Comparison of ENCODE assay signal across 2 fruit fly cellular contexts in the genomic region with DNA sequence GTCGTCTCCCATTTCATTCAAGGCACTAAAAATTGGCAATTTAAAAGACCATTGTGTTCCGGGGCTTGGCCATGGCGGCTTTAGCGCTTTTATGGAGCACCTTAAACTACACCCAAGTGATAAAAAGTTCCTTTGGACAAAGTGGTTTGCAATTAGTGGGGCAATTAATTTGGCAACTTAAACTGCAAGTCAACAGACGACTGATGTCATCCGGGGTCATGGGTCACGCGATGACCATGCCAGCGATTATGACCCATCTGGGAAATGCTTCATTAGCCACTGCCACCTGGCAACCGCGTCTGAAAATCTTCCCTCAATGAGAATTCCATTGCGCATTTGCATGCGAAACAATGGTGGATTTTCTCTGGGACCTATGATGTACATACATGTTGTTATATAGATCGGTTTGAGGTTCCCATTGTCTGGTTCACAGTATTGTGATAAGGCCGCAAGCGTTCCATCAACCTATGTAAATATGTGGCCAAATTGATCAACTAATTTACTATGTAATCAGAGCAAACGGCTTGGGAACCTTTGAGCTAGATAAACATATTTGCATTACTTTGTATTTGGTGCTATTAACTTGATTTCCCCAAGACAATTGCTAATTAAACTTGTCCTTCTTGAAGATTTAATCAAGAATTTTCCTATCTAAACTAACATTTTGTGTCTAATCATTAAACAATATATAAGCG.
TF ChIP-seq lines count a peak whose summit lies in the region.

No protein-coding gene starts in this region.

- TF ChIP-seq CTCF in whole organism, embryonic (GFP tag; optimal IDR thresholded peaks at IDR 0.05; lab: Kevin White, UChicago): no peak

TF ChIP-seq in whole organism, embryonic, 481 proteins besides CTCF, POLR2A, EP300 and RAD21 (continues in another document):
- no peak for TF ChIP-seq sc (optimal IDR thresholded peaks at IDR 0.05; lab: Kevin White, UChicago)
- peak; percentile 32 for TF ChIP-seq sc (GFP tag; optimal IDR thresholded peaks at IDR 0.05; lab: Kevin White, UChicago)
- TF ChIP-seq CG15479 (GFP tag; optimal IDR thresholded peaks at IDR 0.05; lab: Kevin White, UChicago): no peak
- no peak for TF ChIP-seq chm (GFP tag; IDR thresholded peaks at IDR 0.05; lab: Robert Waterston, UW)
- no peak for TF ChIP-seq Awh (GFP tag; IDR thresholded peaks at IDR 0.05; lab: Robert Waterston, UW)
- peak; percentile 25 for TF ChIP-seq CG1602 (GFP tag; optimal IDR thresholded peaks at IDR 0.05; lab: Kevin White, UChicago)
- peak; percentile 53 for TF ChIP-seq dmrt11E (tag; optimal IDR thresholded peaks at IDR 0.05; lab: Kevin White, UChicago)
- TF ChIP-seq salm (tag; optimal IDR thresholded peaks at IDR 0.05; lab: Kevin White, UChicago): peak; percentile 1
- TF ChIP-seq dysf (GFP tag; IDR thresholded peaks at IDR 0.05; lab: Robert Waterston, UW): peak; percentile 20; the same call in 1 of the 3 replicates
- peak; percentile 65 for TF ChIP-seq Asciz (GFP tag; optimal IDR thresholded peaks at IDR 0.05; lab: Kevin White, UChicago)
- no peak for TF ChIP-seq CG3847 (GFP tag; IDR thresholded peaks at IDR 0.05; lab: Robert Waterston, UW)
- TF ChIP-seq Spps (tag; optimal IDR thresholded peaks at IDR 0.05; lab: Kevin White, UChicago): peak; percentile 29
- TF ChIP-seq Hr78 (GFP tag; optimal IDR thresholded peaks at IDR 0.05; lab: Kevin White, UChicago): peak in 1 of 2 experiments; percentile 18
- no peak for TF ChIP-seq CG14050 (GFP tag; IDR thresholded peaks at IDR 0.05; lab: Robert Waterston, UW)
- peak; percentile 23 for TF ChIP-seq CG9727 (GFP tag; optimal IDR thresholded peaks at IDR 0.05; lab: Kevin White, UChicago)
- TF ChIP-seq bab2 (GFP tag; optimal IDR thresholded peaks at IDR 0.05; lab: Kevin White, UChicago): peak; percentile 52
- TF ChIP-seq CG14667 (GFP tag; IDR thresholded peaks at IDR 0.05; lab: Robert Waterston, UW): no peak
- TF ChIP-seq gsb-n (tag; optimal IDR thresholded peaks at IDR 0.05; lab: Kevin White, UChicago): peak; percentile 36
- TF ChIP-seq ci (GFP tag; IDR thresholded peaks at IDR 0.05; lab: Robert Waterston, UW): 0 out of 3 replicates have a peak, but pooled peaks have one; percentile 38
- peak; percentile 56 for TF ChIP-seq Med (GFP tag; lab: Kevin White, UChicago)
- no peak for TF ChIP-seq Hey (tag; optimal IDR thresholded peaks at IDR 0.05; lab: Kevin White, UChicago)
- peak; percentile 14 for TF ChIP-seq CG33557 (GFP tag; optimal IDR thresholded peaks at IDR 0.05; lab: Kevin White, UChicago)
- TF ChIP-seq PHDP (tag; optimal IDR thresholded peaks at IDR 0.05; lab: Kevin White, UChicago): peak; percentile 57
- TF ChIP-seq Blimp-1 (GFP tag; optimal IDR thresholded peaks at IDR 0.05; lab: Kevin White, UChicago): peak; percentile 33
- peak in 1 of 2 experiments; percentile 63 for TF ChIP-seq bsh (GFP tag; optimal IDR thresholded peaks at IDR 0.05; lab: Kevin White, UChicago)
- TF ChIP-seq CG15696 (tag; optimal IDR thresholded peaks at IDR 0.05; lab: Kevin White, UChicago): peak; percentile 7
- TF ChIP-seq Tbp (GFP tag; optimal IDR thresholded peaks at IDR 0.05; lab: Kevin White, UChicago): no peak
- TF ChIP-seq CG8359 (GFP tag; optimal IDR thresholded peaks at IDR 0.05; lab: Kevin White, UChicago; ENCODE audit: borderline replicate concordance): peak; percentile 3
- peak; percentile 14 for TF ChIP-seq CG1792 (GFP tag; optimal IDR thresholded peaks at IDR 0.05; lab: Kevin White, UChicago)
- peak; percentile 23 for TF ChIP-seq CG8089 (GFP tag; optimal IDR thresholded peaks at IDR 0.05; lab: Kevin White, UChicago)
- TF ChIP-seq dm (GFP tag; optimal IDR thresholded peaks at IDR 0.05; lab: Kevin White, UChicago): no peak
- peak; percentile 52 for TF ChIP-seq CG6813 (GFP tag; optimal IDR thresholded peaks at IDR 0.05; lab: Kevin White, UChicago)
- peak; percentile 63 for TF ChIP-seq CG3407 (GFP tag; optimal IDR thresholded peaks at IDR 0.05; lab: Kevin White, UChicago)
- no peak for TF ChIP-seq CG7839 (tag; optimal IDR thresholded peaks at IDR 0.05; lab: Kevin White, UChicago)
- no peak for TF ChIP-seq sug (tag; optimal IDR thresholded peaks at IDR 0.05; lab: Kevin White, UChicago)
- TF ChIP-seq CG12071 (GFP tag; optimal IDR thresholded peaks at IDR 0.05; lab: Kevin White, UChicago): peak; percentile 12
- peak; percentile 15; the same call in 1 of the 2 replicates for TF ChIP-seq CG17328 (GFP tag; IDR thresholded peaks at IDR 0.05; lab: Robert Waterston, UW)
- TF ChIP-seq Ets65A (GFP tag; lab: Kevin White, UChicago): peak; percentile 91
- TF ChIP-seq ATbp (GFP tag; optimal IDR thresholded peaks at IDR 0.05; lab: Kevin White, UChicago): peak; percentile 53
- no peak for TF ChIP-seq CG32767 (GFP tag; IDR thresholded peaks at IDR 0.05; lab: Robert Waterston, UW)
- TF ChIP-seq Max (GFP tag; optimal IDR thresholded peaks at IDR 0.05; lab: Kevin White, UChicago): no peak

TF ChIP-seq in whole organism, prepupa, 60 proteins besides CTCF, POLR2A, EP300 and RAD21:
- TF ChIP-seq svp (GFP tag; lab: Kevin White, UChicago) (peak; percentile 80), CG1621 (tag; optimal IDR thresholded peaks at IDR 0.05; lab: Kevin White, UChicago) (no peak), fkh (GFP tag; optimal IDR thresholded peaks at IDR 0.05; lab: Kevin White, UChicago) (peak; percentile 68), CG10669 (GFP tag; optimal IDR thresholded peaks at IDR 0.05; lab: Kevin White, UChicago) (no peak), Smox (GFP tag; optimal IDR thresholded peaks at IDR 0.05; lab: Kevin White, UChicago) (no peak)
